Worm (Caenorhabditis elegans) whole organism, L4 larva: ENCODE results near the gene mps-4.

Source experiments
- ceh-20 ChIP-seq: fragments of 200-800 bp; sonication (Bioruptor generic); IDR thresholded peaks from 2 replicates; pipeline ENCODE4 v1.3.6; 2022; ENCODE audit warnings: missing genetic modification reagents, missing genetic modification characterization, missing compliant biosample characterization
- egl-27 ChIP-seq: sonication (generic microtip); optimal IDR thresholded peaks from 3 replicates; lab custom pipeline; 2017; ENCODE audit warnings: missing biosample characterization, missing genetic modification reagents, missing genetic modification characterization
- fkh-10 ChIP-seq: fragments of 150-350 bp; optimal IDR thresholded peaks from 2 replicates; lab custom pipeline; 2014; ENCODE audit warnings: missing biosample characterization, missing genetic modification reagents, missing genetic modification characterization
- fos-1 ChIP-seq: fragments of 150-350 bp; optimal IDR thresholded peaks from 2 replicates; lab custom pipeline; 2014; ENCODE audit warnings: missing biosample characterization, missing genetic modification characterization
- hif-1 ChIP-seq, 2 experiments: sonication (generic microtip); optimal IDR thresholded peaks; 2 replicates each; lab custom pipeline; 2016 to 2017; ENCODE audit warnings: missing compliant biosample characterization in 2 of 2, missing genetic modification characterization in 2 of 2, missing genetic modification reagents in 2 of 2, missing genotype in 2 of 2, mild to moderate bottlenecking in 1 of 2
- pqm-1 ChIP-seq: sonication (generic microtip); optimal IDR thresholded peaks from 2 replicates; lab custom pipeline; 2017; ENCODE audit warnings: missing biosample characterization, missing genetic modification characterization

- TF ChIP-seq fos-1 (no peak), egl-27 (tag; lab: Kevin White, UChicago) (no peak), ceh-20 (GFP tag; lab: Robert Waterston, UW) (no peak), pqm-1 (no peak), hif-1 (tag; optimal IDR thresholded peaks at IDR 0.05; lab: Kevin White, UChicago) (no peak), fkh-10 (GFP tag; lab: Kevin White, UChicago) (no peak)
Measured at ce11 chrIII:8247051-8247450, 24.5 kb downstream of the mps-4 start, which contains the start of gene C02F5.13.
